Fruit fly (Drosophila melanogaster) whole organism, pupa: Measurements from ENCODE around the gene CG33230.

ENCODE experiments used
- CG10348 ChIP-seq: fragments of 200-800 bp; sonication (Bioruptor generic); IDR thresholded peaks from 2 replicates; pipeline ENCODE4 v1.3.6; 2022; ENCODE audit warnings: missing biosample characterization, missing genetic modification characterization
- CG12605 ChIP-seq: fragments of 200-800 bp; sonication (Bioruptor generic); IDR thresholded peaks from 2 replicates; pipeline ENCODE4 v1.3.6; 2022; ENCODE audit warnings: missing biosample characterization, missing genetic modification characterization
- CG13204 ChIP-seq: fragments of 200-800 bp; sonication (Bioruptor generic); optimal IDR thresholded peaks from 2 replicates; lab custom pipeline; 2018; ENCODE audit warnings: missing biosample characterization, mild to moderate bottlenecking, missing genetic modification characterization, moderate library complexity
- CG14655 ChIP-seq: fragments of 200-800 bp; sonication (Bioruptor generic); optimal IDR thresholded peaks from 3 replicates; lab custom pipeline; 2017; ENCODE audit warnings: mild to moderate bottlenecking, missing biosample characterization, missing genetic modification reagents, missing genetic modification characterization
- CG15710 ChIP-seq: fragments of 200-800 bp; sonication (Bioruptor generic); optimal IDR thresholded peaks from 2 replicates; lab custom pipeline; 2018; ENCODE audit warnings: missing biosample characterization, mild to moderate bottlenecking, missing genetic modification characterization, moderate library complexity
- CG17806 ChIP-seq: fragments of 200-800 bp; sonication (Bioruptor generic); optimal IDR thresholded peaks from 2 replicates; lab custom pipeline; 2018; ENCODE audit warnings: missing biosample characterization, mild to moderate bottlenecking, missing genetic modification characterization, moderate library complexity
- CG32121 ChIP-seq: fragments of 200-800 bp; sonication (Bioruptor generic); IDR thresholded peaks from 2 replicates; pipeline ENCODE4 v1.3.6; 2022; ENCODE audit warnings: missing biosample characterization, missing genetic modification characterization
- CG34367 ChIP-seq: fragments of 200-800 bp; sonication (Bioruptor generic); optimal IDR thresholded peaks from 2 replicates; lab custom pipeline; 2018; ENCODE audit warnings: missing biosample characterization, mild to moderate bottlenecking, missing genetic modification characterization
- CG4496 ChIP-seq: fragments of 200-800 bp; sonication (Bioruptor generic); IDR thresholded peaks from 3 replicates; pipeline ENCODE4 v1.3.6; 2022; ENCODE audit warnings: missing biosample characterization, missing genetic modification characterization
- CG8159 ChIP-seq: fragments of 200-800 bp; sonication (Bioruptor generic); optimal IDR thresholded peaks from 3 replicates; lab custom pipeline; 2018; ENCODE audit warnings: missing biosample characterization, mild to moderate bottlenecking, missing genetic modification characterization, moderate library complexity
- CG8301 ChIP-seq: fragments of 200-800 bp; sonication (Bioruptor generic); optimal IDR thresholded peaks from 2 replicates; lab custom pipeline; 2018; ENCODE audit warnings: missing biosample characterization, mild to moderate bottlenecking, missing genetic modification characterization
- CG9948 ChIP-seq: fragments of 200-800 bp; sonication (Bioruptor generic); optimal IDR thresholded peaks from 2 replicates; lab custom pipeline; 2018; ENCODE audit warnings: missing biosample characterization, mild to moderate bottlenecking, missing genetic modification characterization, moderate library complexity
- D1 ChIP-seq: fragments of 200-800 bp; sonication (Bioruptor generic); optimal IDR thresholded peaks from 2 replicates; lab custom pipeline; 2018; ENCODE audit warnings: missing biosample characterization, mild to moderate bottlenecking, missing genetic modification characterization, moderate library complexity
- EcR ChIP-seq: fragments of 200-800 bp; sonication (Bioruptor generic); optimal IDR thresholded peaks from 3 replicates; lab custom pipeline; 2019; ENCODE audit warnings: missing biosample characterization, missing genetic modification characterization, mild to moderate bottlenecking, moderate library complexity, missing genetic modification reagents
- Ets98B ChIP-seq: fragments of 200-800 bp; sonication (Bioruptor generic); IDR thresholded peaks from 2 replicates; pipeline ENCODE4 v1.3.6; 2022; ENCODE audit warnings: missing biosample characterization, missing genetic modification characterization
- Pif1A ChIP-seq: fragments of 200-800 bp; sonication (Bioruptor generic); optimal IDR thresholded peaks from 3 replicates; lab custom pipeline; 2016; ENCODE audit warnings: missing biosample characterization, missing genetic modification characterization
- Pif1B ChIP-seq: fragments of 200-800 bp; sonication (Bioruptor generic); optimal IDR thresholded peaks from 3 replicates; lab custom pipeline; 2016; ENCODE audit warnings: missing biosample characterization, missing genetic modification characterization
- Snoo ChIP-seq: fragments of 200-800 bp; sonication (Bioruptor generic); optimal IDR thresholded peaks from 3 replicates; lab custom pipeline; 2017; ENCODE audit warnings: missing biosample characterization, mild to moderate bottlenecking, missing genetic modification characterization, inconsistent platforms
- fd96Ca ChIP-seq: fragments of 200-800 bp; sonication (Bioruptor generic); IDR thresholded peaks from 3 replicates; pipeline ENCODE4 v1.3.6; 2022; ENCODE audit warnings: missing biosample characterization, missing genetic modification characterization
- gl ChIP-seq: fragments of 200-800 bp; sonication (Bioruptor generic); optimal IDR thresholded peaks from 2 replicates; lab custom pipeline; 2018; ENCODE audit warnings: missing biosample characterization, mild to moderate bottlenecking, missing genetic modification characterization
- rn ChIP-seq: fragments of 200-800 bp; sonication (Bioruptor generic); IDR thresholded peaks from 2 replicates; pipeline ENCODE4 v1.3.6; 2022; ENCODE audit warnings: missing biosample characterization, missing genetic modification characterization

Gene CG33230

dm6 chr3L:1576489-1577106 lies 41.6 kb upstream of the CG33230 start, which contains the start of gene CG13917:
TSS of gene CG13917 (plus strand) at chr3L:1576699.
- TF ChIP-seq Pif1A (GFP tag; lab: Kevin White, UChicago), result no peak
- no peak for TF ChIP-seq CG4496 (GFP tag; lab: Robert Waterston, UW)
- no peak for TF ChIP-seq D1 (tag; lab: Kevin White, UChicago)
- peak; percentile 51; the same call in 1 of the 2 replicates for TF ChIP-seq CG12605
- TF ChIP-seq CG17806 (tag; lab: Kevin White, UChicago), result no peak
- TF ChIP-seq, all 21 proteins: peak for 1

DNA sequence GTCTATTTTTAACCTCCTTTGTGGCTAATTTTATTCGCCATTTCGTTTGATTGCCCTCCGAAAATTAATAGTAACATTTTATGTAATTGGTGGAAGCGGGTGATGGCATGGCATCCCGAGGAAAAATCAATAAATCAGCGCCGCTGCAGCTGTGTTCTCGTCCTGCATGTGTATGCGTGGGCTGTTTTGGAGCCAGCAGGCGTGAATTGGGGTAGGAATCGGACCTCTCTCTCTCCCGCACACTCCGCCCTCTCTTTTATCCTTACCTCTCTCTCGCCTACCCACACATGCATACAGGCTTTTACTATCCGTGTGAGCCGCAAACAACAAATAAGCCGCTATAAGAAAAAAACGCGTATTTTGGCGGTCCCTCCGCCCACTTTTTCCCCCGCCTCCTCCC lies 40.9 kb upstream of the CG33230 start:
- TF ChIP-seq CG8301 (tag; lab: Kevin White, UChicago) (no peak), Ets98B (0 out of 2 replicates have a peak, but pooled peaks have one; percentile 10), CG10348 (GFP tag; lab: Robert Waterston, UW) (no peak), rn (GFP tag; lab: Robert Waterston, UW) (no peak), CG4496 (GFP tag; lab: Robert Waterston, UW) (no peak), gl (tag; lab: Kevin White, UChicago) (no peak), EcR (no peak), CG9948 (tag; lab: Kevin White, UChicago) (no peak)

- TF ChIP-seq gl (tag; lab: Kevin White, UChicago) (no peak), Ets98B (0 out of 2 replicates have a peak, but pooled peaks have one; percentile 11), CG12605 (no peak), Pif1A (GFP tag; lab: Kevin White, UChicago) (no peak), EcR (no peak), Snoo (tag; lab: Kevin White, UChicago) (no peak), CG8301 (tag; lab: Kevin White, UChicago) (peak; percentile 16), CG14655 (GFP tag; lab: Kevin White, UChicago) (no peak), D1 (tag; lab: Kevin White, UChicago) (no peak), fd96Ca (GFP tag; lab: Robert Waterston, UW) (no peak; the same call in 2 of the 3 replicates), CG15710 (tag; lab: Kevin White, UChicago) (no peak), rn (GFP tag; lab: Robert Waterston, UW) (no peak), CG34367 (tag; lab: Kevin White, UChicago) (no peak), CG13204 (GFP tag; lab: Kevin White, UChicago) (no peak), CG8159 (tag; lab: Kevin White, UChicago) (peak; percentile 15), CG17806 (tag; lab: Kevin White, UChicago) (no peak), Pif1B (no peak), CG9948 (tag; lab: Kevin White, UChicago) (no peak), CG10348 (GFP tag; lab: Robert Waterston, UW) (no peak), CG32121 (no peak), CG4496 (GFP tag; lab: Robert Waterston, UW) (peak; percentile 30; the same call in 1 of the 3 replicates)
Measured at dm6 chr3L:1578391-1578948, 39.7 kb upstream of the CG33230 start.

dm6 chr3L:1579169-1579853 lies 38.9 kb upstream of the CG33230 start:
- TF ChIP-seq CG14655 (GFP tag; lab: Kevin White, UChicago) (peak; percentile 51), rn (GFP tag; lab: Robert Waterston, UW) (no peak), CG12605 (no peak), CG13204 (GFP tag; lab: Kevin White, UChicago) (no peak), Ets98B (peak; percentile 41), EcR (peak; percentile 69), Pif1A (GFP tag; lab: Kevin White, UChicago) (no peak), Pif1B (no peak), Snoo (tag; lab: Kevin White, UChicago) (no peak), fd96Ca (GFP tag; lab: Robert Waterston, UW) (no peak), CG32121 (peak; percentile 38), CG15710 (tag; lab: Kevin White, UChicago) (peak; percentile 38), gl (tag; lab: Kevin White, UChicago) (no peak), CG34367 (tag; lab: Kevin White, UChicago) (peak; percentile 7), CG9948 (tag; lab: Kevin White, UChicago) (peak; percentile 33), CG8159 (tag; lab: Kevin White, UChicago) (peak; percentile 36), CG10348 (GFP tag; lab: Robert Waterston, UW) (no peak), CG17806 (tag; lab: Kevin White, UChicago) (peak; percentile 36), D1 (tag; lab: Kevin White, UChicago) (no peak), CG8301 (tag; lab: Kevin White, UChicago) (peak; percentile 36), CG4496 (GFP tag; lab: Robert Waterston, UW) (no peak)

- 0 out of 2 replicates have a peak, but pooled peaks have one; percentile 13 for TF ChIP-seq CG32121
- no peak for TF ChIP-seq CG12605
Measured at dm6 chr3L:1580194-1580593, 38.0 kb upstream of the CG33230 start.

- TF ChIP-seq CG8159 (tag; lab: Kevin White, UChicago) (no peak), Snoo (tag; lab: Kevin White, UChicago) (no peak), CG12605 (no peak), Ets98B (no peak), EcR (no peak), CG13204 (GFP tag; lab: Kevin White, UChicago) (no peak), CG14655 (GFP tag; lab: Kevin White, UChicago) (no peak), Pif1B (no peak), Pif1A (GFP tag; lab: Kevin White, UChicago) (no peak), CG8301 (tag; lab: Kevin White, UChicago) (no peak), gl (tag; lab: Kevin White, UChicago) (no peak), CG4496 (GFP tag; lab: Robert Waterston, UW) (no peak), CG15710 (tag; lab: Kevin White, UChicago) (no peak), CG9948 (tag; lab: Kevin White, UChicago) (no peak), CG17806 (tag; lab: Kevin White, UChicago) (no peak), D1 (tag; lab: Kevin White, UChicago) (no peak), rn (GFP tag; lab: Robert Waterston, UW) (no peak), CG32121 (no peak)
- TF ChIP-seq, all 21 proteins: peak for 0
Measured at dm6 chr3L:1580821-1581220, 37.4 kb upstream of the CG33230 start.
